Worm (Caenorhabditis elegans): Measurements from ENCODE around the gene hmg-1.2.

- no peak for TF ChIP-seq flt-1 (GFP tag; IDR thresholded peaks at IDR 0.05)
- no peak for TF ChIP-seq pes-1 (GFP tag; IDR thresholded peaks at IDR 0.05)
- TF ChIP-seq tbx-11 (GFP tag; IDR thresholded peaks at IDR 0.05), result no peak
- no peak for TF ChIP-seq scrt-1 (GFP tag; IDR thresholded peaks at IDR 0.05)
- TF ChIP-seq ama-1 (optimal IDR thresholded peaks at IDR 0.05), result no peak
- no peak for TF ChIP-seq ceh-36 (tag; optimal IDR thresholded peaks at IDR 0.05)
- no peak for TF ChIP-seq hmbx-1 (tag; optimal IDR thresholded peaks at IDR 0.05)
- no peak for TF ChIP-seq ets-7 (tag; optimal IDR thresholded peaks at IDR 0.05)
- TF ChIP-seq hmg-4 (GFP tag; optimal IDR thresholded peaks at IDR 0.05), result no peak
- no peak for TF ChIP-seq ceh-13 (GFP tag; optimal IDR thresholded peaks at IDR 0.05)
- no peak for TF ChIP-seq tbx-37 (GFP tag; conservative IDR thresholded peaks at IDR 0.05)
- no peak for TF ChIP-seq B0310.2 (tag; optimal IDR thresholded peaks at IDR 0.05)
- no peak for TF ChIP-seq hnd-1 (tag; optimal IDR thresholded peaks at IDR 0.05)
- TF ChIP-seq aly-1 (tag; optimal IDR thresholded peaks at IDR 0.05), result no peak
Observed at ce11 chrIII:6315515-6315914, 35.3 kb downstream of the hmg-1.2 start.
